Fruit fly (Drosophila melanogaster): Measurements from ENCODE around the gene Cht7.

Gene Cht7

DNA sequence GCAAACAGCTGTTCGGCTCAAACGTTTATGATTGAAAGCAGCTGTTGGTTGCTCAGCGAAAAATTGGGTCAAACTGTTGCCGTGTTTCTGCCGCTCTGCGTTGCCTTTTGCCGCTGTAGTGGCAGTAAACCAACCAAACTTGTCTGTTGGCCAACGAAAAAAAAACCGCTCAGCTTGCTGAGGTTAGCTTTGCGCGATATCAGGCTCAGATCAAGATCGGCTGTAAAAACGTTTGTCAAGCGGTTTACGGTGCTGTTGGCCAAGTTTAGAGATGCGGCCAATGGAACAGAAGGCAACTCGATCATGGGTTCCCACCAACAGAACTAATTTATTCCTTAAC, 27.6 kb downstream of the Cht7 start (continued):
- no peak for TF ChIP-seq CG18011 (GFP tag; optimal IDR thresholded peaks at IDR 0.05)
- TF ChIP-seq Rfx (GFP tag; IDR thresholded peaks at IDR 0.05), result no peak
- no peak for TF ChIP-seq CG10267 (tag; optimal IDR thresholded peaks at IDR 0.05)
- TF ChIP-seq ash1 (GFP tag; optimal IDR thresholded peaks at IDR 0.05), result no peak
- TF ChIP-seq sr (GFP tag; IDR thresholded peaks at IDR 0.05), result no peak

DNA sequence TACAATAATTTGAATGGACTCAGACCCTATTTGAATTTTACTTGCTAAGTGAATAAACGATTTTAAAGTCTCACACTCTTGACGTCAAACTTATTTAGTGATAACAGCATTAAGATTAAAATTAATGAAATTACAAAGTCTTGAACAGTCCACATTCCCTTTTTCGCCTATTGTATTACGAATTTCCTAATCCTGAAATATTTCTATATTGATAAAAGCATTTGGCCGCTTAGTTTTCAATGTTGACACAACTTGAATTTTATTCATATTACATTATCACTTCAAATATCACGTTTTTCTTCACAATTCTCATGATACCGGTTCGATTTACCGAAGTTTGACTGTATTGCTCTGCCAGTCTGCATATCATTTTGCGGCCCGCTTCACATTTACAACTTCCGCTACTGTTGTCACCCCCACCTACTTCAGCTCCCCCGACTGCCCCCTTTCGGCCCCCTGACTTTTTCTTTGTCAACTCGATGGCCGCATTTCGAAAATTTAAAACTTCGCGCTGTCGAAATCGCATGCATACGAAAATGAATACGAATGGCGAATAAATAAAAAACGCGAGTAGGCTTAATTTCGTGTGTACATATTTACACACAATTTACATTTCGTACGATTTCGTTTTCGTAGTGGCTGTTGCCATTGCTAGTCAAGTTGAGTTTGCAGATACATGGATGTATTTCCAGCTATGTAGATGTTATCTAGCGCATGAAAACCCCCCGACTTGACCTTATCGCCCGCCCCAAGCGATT, 28.2 kb downstream of the Cht7 start:
- TF ChIP-seq dmrt11E (tag; optimal IDR thresholded peaks at IDR 0.05), result no peak
- TF ChIP-seq CG13287 (GFP tag; IDR thresholded peaks at IDR 0.05; ENCODE audit: partially characterized antibody), result no peak
- TF ChIP-seq CrebB (tag; optimal IDR thresholded peaks at IDR 0.05), result peak; percentile 56
- TF ChIP-seq CG7745 (tag; optimal IDR thresholded peaks at IDR 0.05), result no peak
- no peak for TF ChIP-seq Jarid2 (GFP tag; optimal IDR thresholded peaks at IDR 0.05)
- TF ChIP-seq Ptx1 (GFP tag; IDR thresholded peaks at IDR 0.05), result peak; percentile 37; the same call in 1 of the 2 replicates
- no peak for TF ChIP-seq emc (GFP tag; optimal IDR thresholded peaks at IDR 0.05)
- TF ChIP-seq CG13894 (tag; optimal IDR thresholded peaks at IDR 0.05), result peak; percentile 34
- TF ChIP-seq bab2 (GFP tag; optimal IDR thresholded peaks at IDR 0.05), result no peak
- TF ChIP-seq Hr39 (optimal IDR thresholded peaks at IDR 0.05), result no peak
- peak; percentile 36 for TF ChIP-seq nmo (GFP tag; optimal IDR thresholded peaks at IDR 0.05)
- TF ChIP-seq CG14050 (GFP tag; IDR thresholded peaks at IDR 0.05), result peak; percentile 21; the same call in 1 of the 3 replicates
- TF ChIP-seq ATbp (GFP tag; optimal IDR thresholded peaks at IDR 0.05), result peak; percentile 51
- no peak for TF ChIP-seq dan (GFP tag; IDR thresholded peaks at IDR 0.05)
- no peak for TF ChIP-seq Vsx1 (GFP tag; optimal IDR thresholded peaks at IDR 0.05)
- TF ChIP-seq CG12659 (GFP tag; optimal IDR thresholded peaks at IDR 0.05), result peak; percentile 16
- TF ChIP-seq Kr (GFP tag; optimal IDR thresholded peaks at IDR 0.05), result no peak
- peak; percentile 47 for TF ChIP-seq tin (GFP tag; optimal IDR thresholded peaks at IDR 0.05)
- no peak for TF ChIP-seq danr (GFP tag; IDR thresholded peaks at IDR 0.05)
- TF ChIP-seq stc (GFP tag; IDR thresholded peaks at IDR 0.05), result 0 out of 2 replicates have a peak, but pooled peaks have one; percentile 56
- TF ChIP-seq exex (tag; optimal IDR thresholded peaks at IDR 0.05), result no peak
- TF ChIP-seq Hmr (GFP tag; optimal IDR thresholded peaks at IDR 0.05), result peak; percentile 69
- TF ChIP-seq CG4707 (GFP tag; optimal IDR thresholded peaks at IDR 0.05), result no peak
- TF ChIP-seq CG3407 (GFP tag; optimal IDR thresholded peaks at IDR 0.05), result peak; percentile 33
- no peak for TF ChIP-seq grn (GFP tag; optimal IDR thresholded peaks at IDR 0.05)
- TF ChIP-seq bcd (GFP tag; optimal IDR thresholded peaks at IDR 0.05), result peak; percentile 36
- TF ChIP-seq CG5245 (GFP tag; optimal IDR thresholded peaks at IDR 0.05), result no peak
- TF ChIP-seq CG10979 (tag; optimal IDR thresholded peaks at IDR 0.05), result peak; percentile 21
- TF ChIP-seq C15 (GFP tag; IDR thresholded peaks at IDR 0.05), result no peak
- no peak for TF ChIP-seq CG11085 (GFP tag; IDR thresholded peaks at IDR 0.05)
- no peak; the same call in 1 of the 2 replicates for TF ChIP-seq CG17612 (GFP tag; IDR thresholded peaks at IDR 0.05)
- TF ChIP-seq Dek (tag; optimal IDR thresholded peaks at IDR 0.05), result peak; percentile 3
- TF ChIP-seq CG7357 (GFP tag; IDR thresholded peaks at IDR 0.05), result 0 out of 3 replicates have a peak, but pooled peaks have one; percentile 15
- TF ChIP-seq Usf (GFP tag; optimal IDR thresholded peaks at IDR 0.05), result no peak
- TF ChIP-seq CG9727 (GFP tag; optimal IDR thresholded peaks at IDR 0.05), result peak; percentile 44
- TF ChIP-seq CG2116 (GFP tag; optimal IDR thresholded peaks at IDR 0.05), result no peak
- TF ChIP-seq Xrp1 (GFP tag; IDR thresholded peaks at IDR 0.05), result no peak; the same call in 1 of the 2 replicates
- peak; percentile 83 for TF ChIP-seq crol (GFP tag; IDR thresholded peaks at IDR 0.05)
- TF ChIP-seq Lhr (GFP tag; optimal IDR thresholded peaks at IDR 0.05), result no peak
- 0 out of 2 replicates have a peak, but pooled peaks have one; percentile 41 for TF ChIP-seq seq (GFP tag; IDR thresholded peaks at IDR 0.05)
- TF ChIP-seq CG2129 (GFP tag; IDR thresholded peaks at IDR 0.05; ENCODE audit: partially characterized antibody), result no peak
- TF ChIP-seq BtbVII (GFP tag; optimal IDR thresholded peaks at IDR 0.05), result peak; percentile 30
- no peak for TF ChIP-seq CG11398 (GFP tag; optimal IDR thresholded peaks at IDR 0.05)

All from whole organism, embryonic.